Worm (Caenorhabditis elegans): ENCODE data around the gene C07A9.12.

Gene C07A9.12

ce11 chrIII:9697886-9698285, 29.5 kb downstream of the C07A9.12 start:
- peak in 1 of 2 experiments; percentile 29 for TF ChIP-seq lin-35 (GFP tag; optimal IDR thresholded peaks at IDR 0.05)
- peak; percentile 29 for TF ChIP-seq rnt-1 (tag; optimal IDR thresholded peaks at IDR 0.05)
- TF ChIP-seq nhr-85 (tag): peak; percentile 65
- peak; percentile 54 for TF ChIP-seq blmp-1 (tag; optimal IDR thresholded peaks at IDR 0.05)
- TF ChIP-seq lin-13 (GFP tag; optimal IDR thresholded peaks at IDR 0.05): no peak
- TF ChIP-seq ceh-88 (GFP tag; IDR thresholded peaks at IDR 0.05): no peak
- no peak for TF ChIP-seq ama-1 (optimal IDR thresholded peaks at IDR 0.05)

- TF ChIP-seq snu-23 (GFP tag; optimal IDR thresholded peaks at IDR 0.05): peak; percentile 78
- TF ChIP-seq ceh-63 (GFP tag; optimal IDR thresholded peaks at IDR 0.05): no peak
- TF ChIP-seq ceh-82 (tag; optimal IDR thresholded peaks at IDR 0.05): peak in 2 of 3 experiments; percentile 22 to 60
- peak; percentile 63 for TF ChIP-seq unc-130 (tag; optimal IDR thresholded peaks at IDR 0.05)
- TF ChIP-seq nhr-90 (tag; optimal IDR thresholded peaks at IDR 0.05; ENCODE audit: poor library complexity): peak; percentile 0
- TF ChIP-seq zip-4 (GFP tag; optimal IDR thresholded peaks at IDR 0.05): no peak
- no peak for TF ChIP-seq ceh-90 (tag; optimal IDR thresholded peaks at IDR 0.05)
- TF ChIP-seq nhr-77 (tag; optimal IDR thresholded peaks at IDR 0.05): peak; percentile 11
- peak; percentile 60 for TF ChIP-seq nhr-20 (tag; optimal IDR thresholded peaks at IDR 0.05)
- peak; percentile 59 for TF ChIP-seq nhr-47 (tag; optimal IDR thresholded peaks at IDR 0.05)
- peak; percentile 40 for TF ChIP-seq tbx-2 (tag; optimal IDR thresholded peaks at IDR 0.05)
- TF ChIP-seq blmp-1 (tag; optimal IDR thresholded peaks at IDR 0.05): peak; percentile 49
- peak; percentile 31 to 56 (median 39) for TF ChIP-seq dpl-1 (GFP tag; optimal IDR thresholded peaks at IDR 0.05)
- TF ChIP-seq nhr-11 (tag; optimal IDR thresholded peaks at IDR 0.05): no peak
- TF ChIP-seq ztf-4 (tag; optimal IDR thresholded peaks at IDR 0.05): peak; percentile 38
- peak; percentile 68 for TF ChIP-seq swsn-7 (tag; optimal IDR thresholded peaks at IDR 0.05)
- TF ChIP-seq snpc-4 (tag; optimal IDR thresholded peaks at IDR 0.05): peak; percentile 45
- TF ChIP-seq lin-14 (GFP tag; optimal IDR thresholded peaks at IDR 0.05): peak; percentile 92
- TF ChIP-seq C16A3.4 (tag; optimal IDR thresholded peaks at IDR 0.05): peak; percentile 48
- TF ChIP-seq dsc-1 (tag; optimal IDR thresholded peaks at IDR 0.05): peak; percentile 42
- TF ChIP-seq fkh-10 (GFP tag; optimal IDR thresholded peaks at IDR 0.05): peak; percentile 29
- TF ChIP-seq efl-1 (optimal IDR thresholded peaks at IDR 0.05): peak; percentile 49 to 64
- peak in 1 of 2 experiments; percentile 83 for TF ChIP-seq efl-1 (GFP tag; optimal IDR thresholded peaks at IDR 0.05 in 1 of 2)
- TF ChIP-seq egl-13 (tag; optimal IDR thresholded peaks at IDR 0.05): peak; percentile 2
- no peak for TF ChIP-seq isw-1 (GFP tag; IDR thresholded peaks at IDR 0.05)
- peak; percentile 76 for TF ChIP-seq nhr-71 (tag; optimal IDR thresholded peaks at IDR 0.05)
- peak; percentile 72 for TF ChIP-seq fkh-8 (tag; optimal IDR thresholded peaks at IDR 0.05)
- TF ChIP-seq mdl-1 (tag; optimal IDR thresholded peaks at IDR 0.05): peak in 1 of 2 experiments; percentile 63
- TF ChIP-seq sox-4 (tag; optimal IDR thresholded peaks at IDR 0.05): peak; percentile 14
- peak; percentile 21 for TF ChIP-seq mep-1 (tag; optimal IDR thresholded peaks at IDR 0.05)
- TF ChIP-seq alr-1 (tag; optimal IDR thresholded peaks at IDR 0.05; ENCODE audit: borderline replicate concordance): no peak
- peak; percentile 40 for TF ChIP-seq fos-1 (tag; optimal IDR thresholded peaks at IDR 0.05)
- no peak for TF ChIP-seq nhr-84 (tag; optimal IDR thresholded peaks at IDR 0.05)
- TF ChIP-seq nhr-85 (tag): no peak
- TF ChIP-seq rnt-1 (tag; optimal IDR thresholded peaks at IDR 0.05): peak; percentile 77
- TF ChIP-seq hlh-4 (tag; optimal IDR thresholded peaks at IDR 0.05): no peak
- peak; percentile 17 for TF ChIP-seq unc-86 (tag; optimal IDR thresholded peaks at IDR 0.05)
- peak; percentile 17 to 71 for TF ChIP-seq lsy-2 (tag; optimal IDR thresholded peaks at IDR 0.05)
- TF ChIP-seq xbp-1 (tag; optimal IDR thresholded peaks at IDR 0.05): peak; percentile 50
- TF ChIP-seq lin-35 (GFP tag; optimal IDR thresholded peaks at IDR 0.05): peak; percentile 26 to 61
Measured at ce11 chrIII:9697323-9697722, 30.0 kb downstream of the C07A9.12 start.
